Worm (Caenorhabditis elegans): ENCODE results near the gene Y39B6A.25.
"Not testable (repeated sequence)": the region's sequence is repeated elsewhere in the genome, so short reads cannot be mapped to it uniquely, and the experiment has no call there.

- TF ChIP-seq skn-1 (tag; optimal IDR thresholded peaks at IDR 0.05); egl-27 (tag; optimal IDR thresholded peaks at IDR 0.05); pqm-1 (tag; optimal IDR thresholded peaks at IDR 0.05); mes-2 (tag; optimal IDR thresholded peaks at IDR 0.05; ENCODE audit: poor library complexity, severe bottlenecking); madf-9 (GFP tag; conservative IDR thresholded peaks at IDR 0.05); nhr-237 (tag; optimal IDR thresholded peaks at IDR 0.05); nhr-11 (tag; optimal IDR thresholded peaks at IDR 0.05); F26F4.8 (GFP tag; conservative IDR thresholded peaks at IDR 0.05); unc-62 (GFP tag; optimal IDR thresholded peaks at IDR 0.05 in 1 of 2); unc-62 (tag; optimal IDR thresholded peaks at IDR 0.05); ZK546.5 (tag; optimal IDR thresholded peaks at IDR 0.05); fkh-10 (GFP tag; optimal IDR thresholded peaks at IDR 0.05); daf-16 (GFP tag; optimal IDR thresholded peaks at IDR 0.05); daf-16 (tag; optimal IDR thresholded peaks at IDR 0.05); pha-4 (GFP tag; IDR thresholded peaks at IDR 0.05); pha-4 (tag; optimal IDR thresholded peaks at IDR 0.05): not testable (repeated sequence)
Observed at ce11 chrV:19076141-19076656, 49.9 kb downstream of the Y39B6A.25 start.

Measured in whole organism, L4 larva.